Worm (Caenorhabditis elegans) whole organism, L4 larva: ENCODE results near the gene pqn-53.

Source experiments
- ZK546.5 ChIP-seq, 2 experiments: sonication (generic microtip); optimal IDR thresholded peaks; 2 replicates each; lab custom pipeline; 2017; ENCODE audit warnings: missing biosample characterization in 2 of 2, missing genetic modification characterization in 2 of 2
- egl-27 ChIP-seq: sonication (generic microtip); optimal IDR thresholded peaks from 3 replicates; lab custom pipeline; 2017; ENCODE audit warnings: missing biosample characterization, missing genetic modification reagents, missing genetic modification characterization
- hlh-30 ChIP-seq: sonication (generic microtip); optimal IDR thresholded peaks from 2 replicates; lab custom pipeline; 2017; ENCODE audit warnings: antibody characterized with exemption, mild to moderate bottlenecking, missing genetic modification characterization, missing compliant biosample characterization; ENCODE audit not compliant: insufficient read depth
- nhr-10 ChIP-seq: fragments of 150-350 bp; optimal IDR thresholded peaks from 2 replicates; lab custom pipeline; 2014; ENCODE audit warnings: missing biosample characterization, missing genetic modification characterization
- nhr-237 ChIP-seq: sonication (generic microtip); optimal IDR thresholded peaks from 2 replicates; lab custom pipeline; 2017; ENCODE audit warnings: missing biosample characterization, missing genetic modification characterization
- nhr-28 ChIP-seq: fragments of 150-350 bp; optimal IDR thresholded peaks from 2 replicates; lab custom pipeline; 2014; ENCODE audit warnings: missing biosample characterization, missing genetic modification characterization
- nhr-6 ChIP-seq: fragments of 150-350 bp; optimal IDR thresholded peaks from 2 replicates; lab custom pipeline; 2014; ENCODE audit warnings: missing biosample characterization, missing genetic modification characterization

- TF ChIP-seq ZK546.5 (tag; optimal IDR thresholded peaks at IDR 0.05; lab: Kevin White, UChicago) (no peak), hlh-30 (tag; lab: Kevin White, UChicago) (no peak), nhr-237 (tag; lab: Kevin White, UChicago) (no peak), nhr-28 (tag; lab: Kevin White, UChicago) (peak; percentile 82), nhr-6 (tag; lab: Kevin White, UChicago) (no peak), egl-27 (tag; lab: Kevin White, UChicago) (no peak), nhr-10 (tag; lab: Kevin White, UChicago) (no peak)
These were observed 32.9 kb upstream of the pqn-53 start, which contains the start of gene nhr-209 for ce11 chrV:12098123-12098522.
